Worm (Caenorhabditis elegans): ENCODE results near the gene H13N06.7.

ce11 chrX:15552024-15552769, 49.3 kb downstream of the H13N06.7 start:
- TF ChIP-seq elt-3 (tag; optimal IDR thresholded peaks at IDR 0.05) (no peak), lin-13 (tag; optimal IDR thresholded peaks at IDR 0.05) (no peak), unc-39 (tag; optimal IDR thresholded peaks at IDR 0.05) (no peak), nhr-12 (tag; optimal IDR thresholded peaks at IDR 0.05) (no peak), pha-4 (tag; optimal IDR thresholded peaks at IDR 0.05) (no peak), lsy-2 (tag; optimal IDR thresholded peaks at IDR 0.05) (no peak)
